Worm (Caenorhabditis elegans) whole organism, L4 larva: Measurements from ENCODE around the gene tsp-21.

Experiments
- ceh-32 ChIP-seq: sonication (generic microtip); optimal IDR thresholded peaks from 2 replicates; lab custom pipeline; 2016; ENCODE audit warnings: mild to moderate bottlenecking, missing genetic modification characterization, missing compliant biosample characterization; ENCODE audit not compliant: poor library complexity
- dmd-9 ChIP-seq: fragments of 200-800 bp; sonication (Bioruptor generic); IDR thresholded peaks from 2 replicates; pipeline ENCODE4 v1.3.6; 2022; ENCODE audit warnings: missing genetic modification reagents, missing genetic modification characterization, missing compliant biosample characterization
- nhr-77 ChIP-seq: fragments of 150-350 bp; optimal IDR thresholded peaks from 2 replicates; lab custom pipeline; 2014; ENCODE audit warnings: missing biosample characterization, missing genetic modification characterization

DNA sequence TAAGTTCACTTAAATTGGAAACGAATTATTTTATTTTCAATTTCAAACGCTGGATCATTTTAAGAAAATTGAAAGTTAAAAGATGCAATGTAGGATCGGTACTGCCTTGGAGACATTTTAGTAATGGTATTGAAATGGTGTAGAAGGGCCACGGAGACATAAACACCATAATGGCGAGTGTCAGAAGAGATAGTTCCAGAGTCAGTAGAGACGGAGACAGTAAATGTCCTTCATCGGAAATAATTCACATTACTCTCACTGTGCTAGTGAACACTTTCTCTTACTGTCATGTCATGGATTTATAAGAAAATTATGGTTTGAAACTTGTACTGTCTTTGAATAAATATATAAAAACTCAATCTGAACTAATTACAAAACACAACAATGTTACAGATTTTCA, 39.1 kb upstream of the tsp-21 start:
- TF ChIP-seq nhr-77 (tag; lab: Kevin White, UChicago), result no peak
- no peak for TF ChIP-seq ceh-32
- no peak for TF ChIP-seq dmd-9 (GFP tag; lab: Robert Waterston, UW)
